Fruit fly (Drosophila melanogaster) whole organism, prepupa: ENCODE measurements around the gene Esp.

Source experiments
- Blimp-1 ChIP-seq: fragments of 200-800 bp; sonication (Bioruptor generic); optimal IDR thresholded peaks from 3 replicates; lab custom pipeline; 2017; ENCODE audit warnings: missing biosample characterization, missing genetic modification characterization, mild to moderate bottlenecking, moderate library complexity, missing genetic modification reagents
- CG10631 ChIP-seq: fragments of 200-800 bp; sonication (Bioruptor generic); optimal IDR thresholded peaks from 2 replicates; lab custom pipeline; 2016; ENCODE audit warnings: missing biosample characterization, missing genetic modification characterization
- CG11294 ChIP-seq: fragments of 200-800 bp; sonication (Bioruptor generic); IDR thresholded peaks from 2 replicates; pipeline ENCODE4 v1.3.6; 2022; ENCODE audit warnings: missing biosample characterization, missing genetic modification characterization
- CG11762 ChIP-seq: fragments of 200-800 bp; sonication (Bioruptor generic); optimal IDR thresholded peaks from 3 replicates; lab custom pipeline; 2016; ENCODE audit warnings: missing biosample characterization, missing genetic modification characterization; ENCODE audit not compliant: insufficient read depth
- CG11902 ChIP-seq: fragments of 200-800 bp; sonication (Bioruptor generic); optimal IDR thresholded peaks from 3 replicates; lab custom pipeline; 2016; ENCODE audit warnings: missing biosample characterization, missing genetic modification characterization
- CG15336 ChIP-seq: fragments of 200-800 bp; sonication (Bioruptor generic); IDR thresholded peaks from 2 replicates; pipeline ENCODE4 v1.3.6; 2022; ENCODE audit warnings: missing biosample characterization, missing genetic modification characterization
- CG1621 ChIP-seq: fragments of 200-800 bp; sonication (Bioruptor generic); optimal IDR thresholded peaks from 3 replicates; lab custom pipeline; 2018; ENCODE audit warnings: missing biosample characterization, mild to moderate bottlenecking, missing genetic modification characterization
- CG16779 ChIP-seq: fragments of 200-800 bp; sonication (Bioruptor generic); optimal IDR thresholded peaks from 3 replicates; lab custom pipeline; 2017; ENCODE audit warnings: missing biosample characterization, mild to moderate bottlenecking, missing genetic modification characterization
- CG3032 ChIP-seq: fragments of 200-800 bp; optimal IDR thresholded peaks from 2 replicates; lab custom pipeline; 2019; ENCODE audit warnings: missing biosample characterization, mild to moderate bottlenecking, missing genetic modification characterization, moderate library complexity
- CG34406 ChIP-seq: fragments of 200-800 bp; sonication (Bioruptor generic); optimal IDR thresholded peaks from 3 replicates; lab custom pipeline; 2016; ENCODE audit warnings: missing biosample characterization, missing genetic modification characterization
- CG3919 ChIP-seq: fragments of 200-800 bp; sonication (Bioruptor generic); optimal IDR thresholded peaks from 3 replicates; lab custom pipeline; 2016; ENCODE audit warnings: missing biosample characterization, missing genetic modification characterization
- CG4318 ChIP-seq: fragments of 200-800 bp; sonication (Bioruptor generic); optimal IDR thresholded peaks from 3 replicates; lab custom pipeline; 2017; ENCODE audit warnings: missing biosample characterization, mild to moderate bottlenecking, missing genetic modification characterization
- CG6276 ChIP-seq: fragments of 200-800 bp; sonication (Bioruptor generic); optimal IDR thresholded peaks from 2 replicates; lab custom pipeline; 2017; ENCODE audit warnings: missing biosample characterization, mild to moderate bottlenecking, missing genetic modification characterization
- CG6854 ChIP-seq: fragments of 200-800 bp; sonication (Bioruptor generic); optimal IDR thresholded peaks from 2 replicates; lab custom pipeline; 2017; ENCODE audit warnings: missing biosample characterization, mild to moderate bottlenecking, missing genetic modification characterization
- CG7368 ChIP-seq: fragments of 200-800 bp; sonication (Bioruptor generic); optimal IDR thresholded peaks from 3 replicates; lab custom pipeline; 2016; ENCODE audit warnings: missing biosample characterization, missing genetic modification characterization
- CG8119 ChIP-seq: fragments of 200-800 bp; sonication (Bioruptor generic); IDR thresholded peaks from 3 replicates; pipeline ENCODE4 v1.3.6; 2022; ENCODE audit warnings: missing biosample characterization, missing genetic modification characterization
- CG8632 ChIP-seq: fragments of 200-800 bp; sonication (Bioruptor generic); optimal IDR thresholded peaks from 3 replicates; lab custom pipeline; 2016; ENCODE audit warnings: missing biosample characterization, missing genetic modification characterization
- CG9139 ChIP-seq: fragments of 200-800 bp; sonication (Bioruptor generic); optimal IDR thresholded peaks from 3 replicates; lab custom pipeline; 2017; ENCODE audit warnings: missing biosample characterization, mild to moderate bottlenecking, missing genetic modification characterization
- Eip78C ChIP-seq: fragments of 200-800 bp; sonication (Bioruptor generic); peaks from one replicate; lab custom pipeline; 2016; ENCODE audit warnings: missing biosample characterization, missing genetic modification characterization
- Ets21C ChIP-seq: fragments of 200-800 bp; sonication (Bioruptor generic); optimal IDR thresholded peaks from 3 replicates; lab custom pipeline; 2016; ENCODE audit warnings: missing biosample characterization, missing genetic modification characterization
- Hr38 ChIP-seq: sonication (Bioruptor generic); optimal IDR thresholded peaks from 2 replicates; lab custom pipeline; 2016; ENCODE audit warnings: missing biosample characterization, missing genetic modification characterization
- Hr39 ChIP-seq: fragments of 200-800 bp; sonication (Bioruptor generic); optimal IDR thresholded peaks from 2 replicates; lab custom pipeline; 2016; ENCODE audit warnings: missing biosample characterization, missing genetic modification characterization
- Hr4 ChIP-seq: fragments of 200-800 bp; sonication (Bioruptor generic); optimal IDR thresholded peaks from 3 replicates; lab custom pipeline; 2016; ENCODE audit warnings: missing biosample characterization, missing genetic modification characterization
- OdsH ChIP-seq: fragments of 200-800 bp; sonication (Bioruptor generic); optimal IDR thresholded peaks from 3 replicates; lab custom pipeline; 2016; ENCODE audit warnings: missing biosample characterization, missing genetic modification characterization
- Smox ChIP-seq: fragments of 200-800 bp; sonication (Bioruptor generic); optimal IDR thresholded peaks from 3 replicates; lab custom pipeline; 2016; ENCODE audit warnings: missing biosample characterization, missing genetic modification characterization
- Sox102F ChIP-seq: fragments of 200-800 bp; sonication (Bioruptor generic); optimal IDR thresholded peaks from 2 replicates; lab custom pipeline; 2016; ENCODE audit warnings: missing biosample characterization, mild to moderate bottlenecking, missing genetic modification characterization
- Sox14 ChIP-seq: fragments of 200-800 bp; sonication (Bioruptor generic); optimal IDR thresholded peaks from 3 replicates; lab custom pipeline; 2016; ENCODE audit warnings: missing biosample characterization, missing genetic modification characterization
- Sox15 ChIP-seq: fragments of 200-800 bp; sonication (Bioruptor generic); optimal IDR thresholded peaks from 3 replicates; lab custom pipeline; 2016; ENCODE audit warnings: missing biosample characterization, missing genetic modification characterization
- acj6 ChIP-seq: fragments of 200-800 bp; sonication (Bioruptor generic); optimal IDR thresholded peaks from 3 replicates; lab custom pipeline; 2016; ENCODE audit warnings: missing biosample characterization, missing genetic modification characterization
- cyc ChIP-seq: fragments of 200-800 bp; sonication (Bioruptor generic); optimal IDR thresholded peaks from 3 replicates; lab custom pipeline; 2016; ENCODE audit warnings: missing biosample characterization, missing genetic modification characterization
- dac ChIP-seq: fragments of 200-800 bp; sonication (Bioruptor generic); optimal IDR thresholded peaks from 2 replicates; lab custom pipeline; 2017; ENCODE audit warnings: missing biosample characterization, mild to moderate bottlenecking, missing genetic modification characterization
- dsx ChIP-seq: fragments of 200-800 bp; optimal IDR thresholded peaks from 3 replicates; lab custom pipeline; 2019; ENCODE audit warnings: missing biosample characterization, mild to moderate bottlenecking, missing genetic modification characterization, moderate library complexity; ENCODE audit not compliant: poor library complexity, severe bottlenecking
- eg ChIP-seq: fragments of 200-800 bp; sonication (Bioruptor generic); IDR thresholded peaks from 3 replicates; pipeline ENCODE4 v1.3.6; 2022; ENCODE audit warnings: missing biosample characterization, missing genetic modification characterization
- fd59A ChIP-seq: fragments of 200-800 bp; sonication (Bioruptor generic); optimal IDR thresholded peaks from 2 replicates; lab custom pipeline; 2017; ENCODE audit warnings: missing biosample characterization, mild to moderate bottlenecking, missing genetic modification characterization, missing genetic modification reagents
- fd85E ChIP-seq: fragments of 200-800 bp; sonication (Bioruptor generic); optimal IDR thresholded peaks from 3 replicates; lab custom pipeline; 2016; ENCODE audit warnings: missing biosample characterization, missing genetic modification characterization
- lz ChIP-seq: fragments of 200-800 bp; sonication (Bioruptor generic); optimal IDR thresholded peaks from 3 replicates; lab custom pipeline; 2016; ENCODE audit warnings: missing biosample characterization, missing genetic modification characterization
- net ChIP-seq: fragments of 200-800 bp; sonication (Bioruptor generic); optimal IDR thresholded peaks from 3 replicates; lab custom pipeline; 2016; ENCODE audit warnings: missing biosample characterization, missing genetic modification characterization
- svp ChIP-seq: fragments of 200-800 bp; sonication (Bioruptor generic); peaks from one replicate; lab custom pipeline; 2016; ENCODE audit warnings: missing biosample characterization, missing genetic modification characterization
- topi ChIP-seq: fragments of 200-800 bp; sonication (Bioruptor generic); optimal IDR thresholded peaks from 3 replicates; lab custom pipeline; 2016; ENCODE audit warnings: missing biosample characterization, missing genetic modification characterization

Esp gene

dm6 chr3R:24828234-24828633 is 13.5 kb upstream of the Esp start, which contains the start of gene RabX4:
Gene RabX4 (minus strand): TSS chr3R:24828409.
- TF ChIP-seq svp (GFP tag; lab: Kevin White, UChicago): peak; percentile 57
- TF ChIP-seq CG1621 (tag; lab: Kevin White, UChicago): no peak

- peak; percentile 19 for TF ChIP-seq CG11902 (GFP tag; lab: Kevin White, UChicago)
- TF ChIP-seq Smox (GFP tag; lab: Kevin White, UChicago): peak; percentile 61
- TF ChIP-seq Hr39 (GFP tag; lab: Kevin White, UChicago): peak; percentile 26
- TF ChIP-seq Sox15 (GFP tag; lab: Kevin White, UChicago): peak; percentile 24
- TF ChIP-seq CG11294: no peak
- TF ChIP-seq Hr4: peak; percentile 67
- TF ChIP-seq lz (GFP tag; lab: Kevin White, UChicago): peak; percentile 60
- peak; percentile 35 for TF ChIP-seq CG34406 (GFP tag; lab: Kevin White, UChicago)
- TF ChIP-seq Sox14 (GFP tag; lab: Kevin White, UChicago): peak; percentile 74
- peak; percentile 36 for TF ChIP-seq Ets21C (GFP tag; lab: Kevin White, UChicago)
- TF ChIP-seq fd85E (GFP tag; lab: Kevin White, UChicago): no peak
- TF ChIP-seq dsx (GFP tag; lab: Kevin White, UChicago): no peak
- no peak for TF ChIP-seq OdsH (GFP tag; lab: Kevin White, UChicago)
- TF ChIP-seq CG6276: no peak
- peak; percentile 64 for TF ChIP-seq acj6
- TF ChIP-seq CG16779 (tag; lab: Kevin White, UChicago): no peak
- no peak for TF ChIP-seq net (GFP tag; lab: Kevin White, UChicago)
- TF ChIP-seq CG8632 (GFP tag; lab: Kevin White, UChicago): peak; percentile 4
- TF ChIP-seq topi (GFP tag; lab: Kevin White, UChicago): peak; percentile 30
- peak; percentile 89 for TF ChIP-seq Eip78C (GFP tag; lab: Kevin White, UChicago)
- TF ChIP-seq Hr38: no peak
- TF ChIP-seq svp (GFP tag; lab: Kevin White, UChicago): peak; percentile 68
- TF ChIP-seq fd59A: peak; percentile 6
- TF ChIP-seq CG10631 (GFP tag; lab: Kevin White, UChicago): peak; percentile 66
Observed at dm6 chr3R:24829887-24830351, 11.8 kb upstream of the Esp start, which contains the start of the genes Kaz and CG43273. Gene Kaz (minus strand): TSS chr3R:24829959. Gene CG43273 (plus strand): TSS chr3R:24830301.

dm6 chr3R:24833652-24834051 is 8.1 kb upstream of the Esp start, which contains the start of gene sosie:
Gene sosie (plus strand): TSS chr3R:24833952.
- no peak for TF ChIP-seq acj6
- TF ChIP-seq Eip78C (GFP tag; lab: Kevin White, UChicago): no peak
- no peak for TF ChIP-seq CG9139 (GFP tag; lab: Kevin White, UChicago)
- no peak for TF ChIP-seq CG11762 (GFP tag; lab: Kevin White, UChicago)
- no peak for TF ChIP-seq cyc (GFP tag; lab: Kevin White, UChicago)
- TF ChIP-seq eg (GFP tag; lab: Robert Waterston, UW): no peak
- no peak for TF ChIP-seq Sox15 (GFP tag; lab: Kevin White, UChicago)

- no peak for TF ChIP-seq CG7368 (GFP tag; lab: Kevin White, UChicago)
- TF ChIP-seq Hr38: no peak
- TF ChIP-seq CG6854: no peak
- TF ChIP-seq Eip78C (GFP tag; lab: Kevin White, UChicago): no peak
- no peak for TF ChIP-seq CG34406 (GFP tag; lab: Kevin White, UChicago)
- TF ChIP-seq eg (GFP tag; lab: Robert Waterston, UW): no peak
- TF ChIP-seq, all 60 proteins: peak for 0
Observed at dm6 chr3R:24841063-24841462, 672 bp upstream of the Esp start, which contains the start of gene CG33658. Gene CG33658 (minus strand): TSS chr3R:24841163.

dm6 chr3R:24845148-24845547 is 3.4 kb downstream of the Esp start:
- TF ChIP-seq CG4318 (GFP tag; lab: Kevin White, UChicago): no peak
- TF ChIP-seq Blimp-1: no peak
- no peak for TF ChIP-seq Sox102F (GFP tag; lab: Kevin White, UChicago)
- no peak for TF ChIP-seq fd59A
- TF ChIP-seq dsx (GFP tag; lab: Kevin White, UChicago): no peak
- no peak for TF ChIP-seq CG9139 (GFP tag; lab: Kevin White, UChicago)
- no peak for TF ChIP-seq Hr39 (GFP tag; lab: Kevin White, UChicago)
- TF ChIP-seq Hr4: no peak
- TF ChIP-seq CG15336 (GFP tag; lab: Robert Waterston, UW): no peak
- no peak for TF ChIP-seq CG3919 (GFP tag; lab: Kevin White, UChicago)
- TF ChIP-seq CG34406 (GFP tag; lab: Kevin White, UChicago): no peak
- TF ChIP-seq Sox15 (GFP tag; lab: Kevin White, UChicago): no peak
- TF ChIP-seq cyc (GFP tag; lab: Kevin White, UChicago): no peak
- no peak for TF ChIP-seq CG7368 (GFP tag; lab: Kevin White, UChicago)
- TF ChIP-seq dac (GFP tag; lab: Kevin White, UChicago): no peak
- no peak for TF ChIP-seq CG3032
- no peak for TF ChIP-seq CG6276
- no peak for TF ChIP-seq net (GFP tag; lab: Kevin White, UChicago)
- no peak for TF ChIP-seq CG8119 (GFP tag; lab: Robert Waterston, UW)
- TF ChIP-seq, all 60 proteins: peak for 0
